Worm (Caenorhabditis elegans) whole organism, young adult: ENCODE measurements around the gene F10G7.5.

ENCODE experiments used
- C17E4.6 ChIP-seq: fragments of 200-800 bp; sonication (Bioruptor generic); IDR thresholded peaks from 2 replicates; pipeline ENCODE4 v1.3.6; 2022; ENCODE audit warnings: missing genetic modification reagents, missing genetic modification characterization, missing compliant biosample characterization
- F22D6.2 ChIP-seq: sonication (generic microtip); optimal IDR thresholded peaks from 2 replicates; lab custom pipeline; 2016; ENCODE audit warnings: mild to moderate bottlenecking, missing genetic modification characterization, missing compliant biosample characterization
- F49E8.2 ChIP-seq: sonication (generic microtip); optimal IDR thresholded peaks from 3 replicates; lab custom pipeline; 2017; ENCODE audit warnings: missing genetic modification characterization, mild to moderate bottlenecking, missing compliant biosample characterization, antibody characterized with exemption, moderate library complexity; ENCODE audit not compliant: insufficient read depth
- T07F8.4 ChIP-seq: sonication (generic microtip); optimal IDR thresholded peaks from 2 replicates; lab custom pipeline; 2016; ENCODE audit warnings: mild to moderate bottlenecking, missing genetic modification characterization, moderate library complexity, missing compliant biosample characterization
- Y53G8AR.9 ChIP-seq: fragments of 200-800 bp; sonication (Bioruptor generic); conservative IDR thresholded peaks from 2 replicates; pipeline ENCODE4 v1.3.6; 2022; ENCODE audit warnings: missing genetic modification reagents, missing genetic modification characterization, missing compliant biosample characterization
- Y79H2A.3 ChIP-seq: fragments of 200-800 bp; sonication (Bioruptor generic); conservative IDR thresholded peaks from 2 replicates; pipeline ENCODE4 v1.3.6; 2022; ENCODE audit warnings: missing genetic modification reagents, missing genetic modification characterization, missing compliant biosample characterization
- Y95B8A.8 ChIP-seq: fragments of 200-800 bp; sonication (Bioruptor generic); IDR thresholded peaks from 2 replicates; pipeline ENCODE4 v1.3.6; 2022; ENCODE audit warnings: missing genetic modification reagents, missing genetic modification characterization, missing compliant biosample characterization
- akir-1 ChIP-seq: fragments of 200-800 bp; sonication (Bioruptor generic); optimal IDR thresholded peaks from 2 replicates; lab custom pipeline; 2018; ENCODE audit warnings: mild to moderate bottlenecking, missing genetic modification characterization, moderate library complexity, missing compliant biosample characterization
- aptf-3 ChIP-seq: fragments of 200-800 bp; sonication (Bioruptor generic); IDR thresholded peaks from 2 replicates; pipeline ENCODE4 v1.3.6; 2022; ENCODE audit warnings: missing genetic modification characterization, missing compliant biosample characterization
- attf-3 ChIP-seq: fragments of 200-800 bp; sonication (Bioruptor generic); conservative IDR thresholded peaks from 2 replicates; pipeline ENCODE4 v1.3.6; 2022; ENCODE audit warnings: missing genetic modification reagents, missing genetic modification characterization, missing compliant biosample characterization
- attf-5 ChIP-seq: fragments of 200-800 bp; sonication (Bioruptor generic); optimal IDR thresholded peaks from 2 replicates; lab custom pipeline; 2018; ENCODE audit warnings: mild to moderate bottlenecking, missing genetic modification characterization, missing compliant biosample characterization
- bed-1 ChIP-seq: fragments of 200-800 bp; sonication (Bioruptor generic); IDR thresholded peaks from 2 replicates; pipeline ENCODE4 v1.3.6; 2022; ENCODE audit warnings: missing genetic modification reagents, missing genetic modification characterization, missing compliant biosample characterization
- bed-2 ChIP-seq: fragments of 200-800 bp; sonication (Bioruptor generic); IDR thresholded peaks from 2 replicates; pipeline ENCODE4 v1.3.6; 2022; ENCODE audit warnings: missing genetic modification reagents, missing genetic modification characterization, missing compliant biosample characterization
- ceh-79 ChIP-seq: sonication (generic microtip); optimal IDR thresholded peaks from 2 replicates; lab custom pipeline; 2017; ENCODE audit warnings: mild to moderate bottlenecking, missing genetic modification characterization, missing compliant biosample characterization
- chd-7 ChIP-seq: sonication (generic microtip); optimal IDR thresholded peaks from 2 replicates; lab custom pipeline; 2016; ENCODE audit warnings: mild to moderate bottlenecking, missing genetic modification characterization, moderate library complexity, missing compliant biosample characterization
- dox-1 ChIP-seq: fragments of 200-800 bp; sonication (Bioruptor generic); IDR thresholded peaks from 2 replicates; pipeline ENCODE4 v1.3.6; 2022; ENCODE audit warnings: missing genetic modification reagents, missing genetic modification characterization, missing compliant biosample characterization
- dpl-1 ChIP-seq: fragments of 150-350 bp; optimal IDR thresholded peaks from 2 replicates; lab custom pipeline; 2014; ENCODE audit warnings: missing biosample characterization, missing genetic modification reagents, missing genetic modification characterization
- egl-44 ChIP-seq: fragments of 200-800 bp; sonication (Bioruptor generic); IDR thresholded peaks from 2 replicates; pipeline ENCODE4 v1.3.6; 2022; ENCODE audit warnings: missing genetic modification reagents, missing genetic modification characterization, missing compliant biosample characterization
- egrh-3 ChIP-seq: fragments of 200-800 bp; sonication (Bioruptor generic); IDR thresholded peaks from 2 replicates; pipeline ENCODE4 v1.3.6; 2022; ENCODE audit warnings: missing genetic modification reagents, missing genetic modification characterization, missing compliant biosample characterization
- ekl-4 ChIP-seq: fragments of 200-800 bp; sonication (Bioruptor generic); IDR thresholded peaks from 2 replicates; pipeline ENCODE4 v1.3.6; 2022; ENCODE audit warnings: missing genetic modification reagents, missing genetic modification characterization, missing compliant biosample characterization
- fkh-3 ChIP-seq: sonication (generic microtip); optimal IDR thresholded peaks from 2 replicates; lab custom pipeline; 2016; ENCODE audit warnings: mild to moderate bottlenecking, missing genetic modification characterization, missing compliant biosample characterization
- hsf-1 ChIP-seq: fragments of 200-800 bp; sonication (Bioruptor generic); IDR thresholded peaks from 2 replicates; pipeline ENCODE4 v1.3.6; 2022; ENCODE audit warnings: missing genetic modification reagents, missing genetic modification characterization, missing compliant biosample characterization
- lag-1 ChIP-seq: fragments of 200-800 bp; sonication (Bioruptor generic); IDR thresholded peaks from 2 replicates; pipeline ENCODE4 v1.3.6; 2022; ENCODE audit warnings: missing genetic modification reagents, missing genetic modification characterization, missing compliant biosample characterization
- let-607 ChIP-seq, 2 experiments: fragments of 200-800 bp in 1 of 2; sonication (Bioruptor generic) in 1 of 2; sonication (generic microtip) in 1 of 2; optimal IDR thresholded peaks; 2 replicates each; lab custom pipeline; 2016 to 2018; ENCODE audit warnings: mild to moderate bottlenecking in 2 of 2, missing compliant biosample characterization in 2 of 2, missing genetic modification characterization in 2 of 2, moderate library complexity in 2 of 2, missing genotype in 1 of 2
- lin-54 ChIP-seq: fragments of 200-800 bp; sonication (Bioruptor generic); optimal IDR thresholded peaks from 2 replicates; lab custom pipeline; 2018; ENCODE audit warnings: mild to moderate bottlenecking, missing genetic modification characterization, missing compliant biosample characterization
- lir-1 ChIP-seq: fragments of 200-800 bp; sonication (Bioruptor generic); conservative IDR thresholded peaks from 2 replicates; pipeline ENCODE4 v1.3.6; 2022; ENCODE audit warnings: missing genetic modification reagents, missing genetic modification characterization, missing compliant biosample characterization
- lsl-1 ChIP-seq: fragments of 200-800 bp; sonication (Bioruptor generic); optimal IDR thresholded peaks from 2 replicates; lab custom pipeline; 2018; ENCODE audit warnings: mild to moderate bottlenecking, missing genetic modification characterization, moderate library complexity, missing compliant biosample characterization
- lsy-27 ChIP-seq: sonication (generic microtip); optimal IDR thresholded peaks from 2 replicates; lab custom pipeline; 2017; ENCODE audit warnings: missing genetic modification characterization, mild to moderate bottlenecking, missing compliant biosample characterization, antibody characterized with exemption, missing genotype, borderline replicate concordance; ENCODE audit not compliant: insufficient read depth
- madf-10 ChIP-seq: sonication (generic microtip); optimal IDR thresholded peaks from 2 replicates; lab custom pipeline; 2016; ENCODE audit warnings: mild to moderate bottlenecking, missing genetic modification characterization, missing compliant biosample characterization
- madf-3 ChIP-seq: fragments of 200-800 bp; sonication (Bioruptor generic); IDR thresholded peaks from 2 replicates; pipeline ENCODE4 v1.3.6; 2022; ENCODE audit warnings: missing genetic modification reagents, missing genetic modification characterization, missing compliant biosample characterization
- madf-6 ChIP-seq: fragments of 200-800 bp; sonication (Bioruptor generic); IDR thresholded peaks from 2 replicates; pipeline ENCODE4 v1.3.6; 2022; ENCODE audit warnings: missing genetic modification reagents, missing genetic modification characterization, missing compliant biosample characterization
- mcd-1 ChIP-seq: fragments of 200-800 bp; sonication (Bioruptor generic); IDR thresholded peaks from 2 replicates; pipeline ENCODE4 v1.3.6; 2022; ENCODE audit warnings: missing genetic modification reagents, missing genetic modification characterization, missing compliant biosample characterization
- mel-28 ChIP-seq: sonication (generic microtip); optimal IDR thresholded peaks from 2 replicates; lab custom pipeline; 2016; ENCODE audit warnings: borderline replicate concordance, mild to moderate bottlenecking, missing genetic modification characterization, missing compliant biosample characterization
- nfya-2 ChIP-seq: fragments of 200-800 bp; sonication (Bioruptor generic); IDR thresholded peaks from 2 replicates; pipeline ENCODE4 v1.3.6; 2022; ENCODE audit warnings: missing genetic modification reagents, missing genetic modification characterization, missing compliant biosample characterization
- nfyb-1 ChIP-seq: fragments of 200-800 bp; sonication (Bioruptor generic); IDR thresholded peaks from 2 replicates; pipeline ENCODE4 v1.3.6; 2022; ENCODE audit warnings: missing genetic modification reagents, missing genetic modification characterization, missing compliant biosample characterization
- nhr-179 ChIP-seq: sonication (generic microtip); optimal IDR thresholded peaks from 2 replicates; lab custom pipeline; 2016; ENCODE audit warnings: mild to moderate bottlenecking, missing genetic modification characterization, missing compliant biosample characterization
- nhr-90 ChIP-seq: sonication (generic microtip); optimal IDR thresholded peaks from 2 replicates; lab custom pipeline; 2016; ENCODE audit warnings: missing genotype, mild to moderate bottlenecking, missing genetic modification characterization, missing compliant biosample characterization
- pha-4 ChIP-seq: fragments of 150-350 bp; sonication (generic microtip); optimal IDR thresholded peaks from 2 replicates; lab custom pipeline; 2014; ENCODE audit warnings: missing biosample characterization, missing genetic modification reagents, missing genetic modification characterization
- rec-8 ChIP-seq, 2 experiments: sonication (generic microtip); optimal IDR thresholded peaks; 2 replicates each; lab custom pipeline; 2016; ENCODE audit warnings: mild to moderate bottlenecking in 2 of 2, missing genetic modification characterization in 2 of 2, missing genetic modification reagents in 2 of 2, missing genotype in 2 of 2, missing biosample characterization in 1 of 2, missing compliant biosample characterization in 1 of 2, moderate library complexity in 1 of 2
- rpc-1 ChIP-seq, 2 experiments: fragments of 150-350 bp in 1 of 2; sonication (generic microtip) in 1 of 2; optimal IDR thresholded peaks; 2 replicates each; lab custom pipeline; 2014 to 2018; ENCODE audit warnings: missing biosample characterization in 1 of 2, missing genetic modification characterization in 1 of 2, missing genetic modification reagents in 1 of 2, missing genotype in 1 of 2
- sea-2 ChIP-seq: fragments of 200-800 bp; sonication (Bioruptor generic); IDR thresholded peaks from 2 replicates; pipeline ENCODE4 v1.3.6; 2022; ENCODE audit warnings: missing genetic modification characterization, missing compliant biosample characterization
- snpc-3.4 ChIP-seq: sonication (generic microtip); optimal IDR thresholded peaks from 2 replicates; lab custom pipeline; 2017; ENCODE audit warnings: missing genetic modification characterization, mild to moderate bottlenecking, missing compliant biosample characterization, antibody characterized with exemption, moderate library complexity, missing genotype, missing genetic modification reagents
- snpc-4 ChIP-seq, 5 experiments: fragments of 150-350 bp in 1 of 5; sonication (generic microtip) in 4 of 5; optimal IDR thresholded peaks; 2 replicates each; lab custom pipeline; 2014 to 2018; ENCODE audit warnings: missing genetic modification characterization in 5 of 5, missing biosample characterization in 3 of 5, antibody characterized with exemption in 2 of 5, mild to moderate bottlenecking in 2 of 5, missing compliant biosample characterization in 2 of 5, missing genotype in 2 of 5, moderate library complexity in 2 of 5, missing genetic modification reagents in 1 of 5
- zfh-2 ChIP-seq: fragments of 200-800 bp; sonication (Bioruptor generic); conservative IDR thresholded peaks from 2 replicates; pipeline ENCODE4 v1.3.6; 2022; ENCODE audit warnings: missing genetic modification reagents, missing genetic modification characterization, missing compliant biosample characterization
- zim-3 ChIP-seq: sonication (generic microtip); optimal IDR thresholded peaks from 2 replicates; lab custom pipeline; 2017; ENCODE audit warnings: mild to moderate bottlenecking, missing genetic modification characterization, moderate library complexity, missing compliant biosample characterization
- ztf-18 ChIP-seq: sonication (generic microtip); optimal IDR thresholded peaks from 2 replicates; lab custom pipeline; 2016; ENCODE audit warnings: missing genotype, mild to moderate bottlenecking, missing genetic modification characterization, missing compliant biosample characterization
- ztf-3 ChIP-seq: fragments of 200-800 bp; sonication (Bioruptor generic); optimal IDR thresholded peaks from 2 replicates; lab custom pipeline; 2018; ENCODE audit warnings: mild to moderate bottlenecking, missing genetic modification characterization, missing compliant biosample characterization

The F10G7.5 gene

ce11 chrII:4739984-4740462 lies 46.8 kb downstream of the F10G7.5 start, which contains the start of gene eas-1 (continued):
- peak; percentile 94 for TF ChIP-seq lin-54 (GFP tag; lab: Kevin White, UChicago)
- TF ChIP-seq ztf-18 (tag; lab: Kevin White, UChicago) = peak; percentile 27
- TF ChIP-seq nhr-179 (tag; lab: Kevin White, UChicago) = no peak
- peak; percentile 24 for TF ChIP-seq chd-7
- TF ChIP-seq madf-6 (GFP tag; lab: Robert Waterston, UW) = peak; percentile 69
- no peak for TF ChIP-seq ekl-4
- TF ChIP-seq Y53G8AR.9 (GFP tag; lab: Robert Waterston, UW) = no peak
- TF ChIP-seq attf-5 (GFP tag; lab: Kevin White, UChicago) = peak; percentile 76
- no peak for TF ChIP-seq egrh-3 (GFP tag; lab: Robert Waterston, UW)
- no peak; the same call in 1 of the 2 replicates for TF ChIP-seq egl-44 (GFP tag; lab: Robert Waterston, UW)
- peak; percentile 51; the same call in 1 of the 2 replicates for TF ChIP-seq attf-3 (GFP tag; lab: Robert Waterston, UW)
- no peak for TF ChIP-seq zfh-2 (GFP tag; lab: Robert Waterston, UW)
- TF ChIP-seq Y79H2A.3 (GFP tag; lab: Robert Waterston, UW) = no peak
- no peak for TF ChIP-seq mel-28
- no peak for TF ChIP-seq nfyb-1 (GFP tag; lab: Robert Waterston, UW)
- TF ChIP-seq zim-3 (tag; lab: Kevin White, UChicago) = no peak
- no peak for TF ChIP-seq nfya-2 (GFP tag; lab: Robert Waterston, UW)
- peak; percentile 8 for TF ChIP-seq F22D6.2
- no peak for TF ChIP-seq madf-3 (GFP tag; lab: Robert Waterston, UW)
- peak; percentile 79 for TF ChIP-seq dox-1 (GFP tag; lab: Robert Waterston, UW)
- no peak for TF ChIP-seq aptf-3 (GFP tag; lab: Robert Waterston, UW)
- no peak for TF ChIP-seq T07F8.4 (tag; lab: Kevin White, UChicago)
- peak; percentile 93 to 97 for TF ChIP-seq let-607 (tag; optimal IDR thresholded peaks at IDR 0.05; lab: Kevin White, UChicago)
- TF ChIP-seq akir-1 (GFP tag; lab: Kevin White, UChicago) = peak; percentile 58
- TF ChIP-seq lag-1 = no peak
- no peak for TF ChIP-seq sea-2
- TF ChIP-seq bed-1 = no peak
- TF ChIP-seq lir-1 = peak; percentile 79
- no peak for TF ChIP-seq ztf-3 (GFP tag; lab: Kevin White, UChicago)
- no peak for TF ChIP-seq rpc-1 (optimal IDR thresholded peaks at IDR 0.05; lab: Kevin White, UChicago)
- TF ChIP-seq rpc-1 (tag; optimal IDR thresholded peaks at IDR 0.05; lab: Kevin White, UChicago) = no peak
- peak; percentile 63 for TF ChIP-seq lsl-1
- peak; percentile 69; the same call in 1 of the 2 replicates for TF ChIP-seq bed-2 (GFP tag; lab: Robert Waterston, UW)
- TF ChIP-seq hsf-1 (GFP tag; lab: Robert Waterston, UW) = no peak
- TF ChIP-seq fkh-3 (tag; lab: Kevin White, UChicago) = no peak
- no peak for TF ChIP-seq rec-8 (tag; optimal IDR thresholded peaks at IDR 0.05; lab: Kevin White, UChicago)
- TF ChIP-seq ceh-79 (tag; lab: Kevin White, UChicago) = no peak
- TF ChIP-seq madf-10 (tag; lab: Kevin White, UChicago) = no peak
- no peak for TF ChIP-seq pha-4 (tag; lab: Kevin White, UChicago)
- peak; percentile 9 for TF ChIP-seq snpc-3.4 (tag; lab: Kevin White, UChicago)
- TF ChIP-seq mcd-1 (GFP tag; lab: Robert Waterston, UW) = no peak; the same call in none of the 2 replicates
- no peak for TF ChIP-seq snpc-4 (GFP tag; optimal IDR thresholded peaks at IDR 0.05; lab: Kevin White, UChicago)
- TF ChIP-seq snpc-4 (tag; optimal IDR thresholded peaks at IDR 0.05; lab: Kevin White, UChicago) = peak in 2 of 4 experiments; percentile 18 to 22
- no peak for TF ChIP-seq nhr-90 (tag; lab: Kevin White, UChicago)
- no peak for TF ChIP-seq Y95B8A.8
- no peak for TF ChIP-seq F49E8.2 (tag; lab: Kevin White, UChicago)
- TF ChIP-seq lsy-27 = no peak
- no peak for TF ChIP-seq C17E4.6 (GFP tag; lab: Robert Waterston, UW)
- peak; percentile 78 for TF ChIP-seq dpl-1 (GFP tag; lab: Kevin White, UChicago)
